Worm (Caenorhabditis elegans) whole organism, L3 larva: ENCODE results near the gene col-93.

ENCODE experiments used
- ZK546.5 ChIP-seq: sonication (generic microtip); optimal IDR thresholded peaks from 2 replicates; lab custom pipeline; 2017; ENCODE audit warnings: missing biosample characterization, missing genetic modification characterization
- ama-1 ChIP-seq: fragments of 150-350 bp; optimal IDR thresholded peaks from 2 replicates; lab custom pipeline; 2018
- ceh-82 ChIP-seq: fragments of 150-350 bp; optimal IDR thresholded peaks from 2 replicates; lab custom pipeline; 2014; ENCODE audit warnings: missing biosample characterization, missing genetic modification characterization
- fos-1 ChIP-seq: fragments of 150-350 bp; optimal IDR thresholded peaks from 2 replicates; lab custom pipeline; 2014; ENCODE audit warnings: missing biosample characterization, missing genetic modification characterization
- hmg-11 ChIP-seq: sonication (generic microtip); optimal IDR thresholded peaks from 2 replicates; lab custom pipeline; 2016; ENCODE audit warnings: missing genetic modification characterization, missing compliant biosample characterization
- lin-39 ChIP-seq: fragments of 150-350 bp; optimal IDR thresholded peaks from 2 replicates; lab custom pipeline; 2018; ENCODE audit warnings: missing biosample characterization, missing genetic modification reagents, missing genetic modification characterization
- nfya-1 ChIP-seq: sonication (generic microtip); optimal IDR thresholded peaks from 2 replicates; lab custom pipeline; 2017; ENCODE audit warnings: missing genetic modification characterization, mild to moderate bottlenecking, missing compliant biosample characterization, antibody characterized with exemption, moderate library complexity; ENCODE audit not compliant: insufficient read depth
- nhr-25 ChIP-seq: sonication (generic microtip); optimal IDR thresholded peaks from 2 replicates; lab custom pipeline; 2017; ENCODE audit warnings: missing biosample characterization, missing genetic modification characterization
- nhr-43 ChIP-seq: sonication (generic microtip); optimal IDR thresholded peaks from 2 replicates; lab custom pipeline; 2016; ENCODE audit warnings: mild to moderate bottlenecking, missing genetic modification characterization, missing compliant biosample characterization; ENCODE audit not compliant: poor library complexity, severe bottlenecking
- pha-4 ChIP-seq: fragments of 150-350 bp; optimal IDR thresholded peaks from 2 replicates; lab custom pipeline; 2014; ENCODE audit warnings: missing biosample characterization, missing genetic modification reagents, missing genetic modification characterization
- snpc-4 ChIP-seq: fragments of 150-350 bp; optimal IDR thresholded peaks from 2 replicates; lab custom pipeline; 2014; ENCODE audit warnings: missing biosample characterization, missing genetic modification characterization
- unc-39 ChIP-seq: sonication (generic microtip); optimal IDR thresholded peaks from 4 replicates; lab custom pipeline; 2017; ENCODE audit warnings: missing biosample characterization, missing genetic modification characterization
- unc-62 ChIP-seq: fragments of 150-350 bp; sonication (generic microtip); optimal IDR thresholded peaks from 4 replicates; lab custom pipeline; 2014; ENCODE audit warnings: missing biosample characterization, missing genetic modification reagents, missing genetic modification characterization
- ztf-4 ChIP-seq: fragments of 150-350 bp; optimal IDR thresholded peaks from 2 replicates; lab custom pipeline; 2014; ENCODE audit warnings: missing biosample characterization, missing genetic modification characterization

- TF ChIP-seq nhr-43 (tag; lab: Kevin White, UChicago) (no peak), fos-1 (no peak), unc-62 (GFP tag; lab: Kevin White, UChicago) (no peak), hmg-11 (tag; lab: Kevin White, UChicago) (no peak), pha-4 (no peak), ama-1 (no peak), ZK546.5 (tag; lab: Kevin White, UChicago) (no peak), nfya-1 (tag; lab: Kevin White, UChicago) (no peak), unc-39 (tag; lab: Kevin White, UChicago) (no peak), lin-39 (tag; lab: Kevin White, UChicago) (no peak), ceh-82 (tag; lab: Kevin White, UChicago) (no peak), snpc-4 (no peak), nhr-25 (no peak), ztf-4 (tag; lab: Kevin White, UChicago) (no peak)
Measured at ce11 chrIII:11025138-11025537, 39.7 kb upstream of the col-93 start.
